Fruit fly (Drosophila melanogaster): ENCODE results near the gene Pits.

DNA sequence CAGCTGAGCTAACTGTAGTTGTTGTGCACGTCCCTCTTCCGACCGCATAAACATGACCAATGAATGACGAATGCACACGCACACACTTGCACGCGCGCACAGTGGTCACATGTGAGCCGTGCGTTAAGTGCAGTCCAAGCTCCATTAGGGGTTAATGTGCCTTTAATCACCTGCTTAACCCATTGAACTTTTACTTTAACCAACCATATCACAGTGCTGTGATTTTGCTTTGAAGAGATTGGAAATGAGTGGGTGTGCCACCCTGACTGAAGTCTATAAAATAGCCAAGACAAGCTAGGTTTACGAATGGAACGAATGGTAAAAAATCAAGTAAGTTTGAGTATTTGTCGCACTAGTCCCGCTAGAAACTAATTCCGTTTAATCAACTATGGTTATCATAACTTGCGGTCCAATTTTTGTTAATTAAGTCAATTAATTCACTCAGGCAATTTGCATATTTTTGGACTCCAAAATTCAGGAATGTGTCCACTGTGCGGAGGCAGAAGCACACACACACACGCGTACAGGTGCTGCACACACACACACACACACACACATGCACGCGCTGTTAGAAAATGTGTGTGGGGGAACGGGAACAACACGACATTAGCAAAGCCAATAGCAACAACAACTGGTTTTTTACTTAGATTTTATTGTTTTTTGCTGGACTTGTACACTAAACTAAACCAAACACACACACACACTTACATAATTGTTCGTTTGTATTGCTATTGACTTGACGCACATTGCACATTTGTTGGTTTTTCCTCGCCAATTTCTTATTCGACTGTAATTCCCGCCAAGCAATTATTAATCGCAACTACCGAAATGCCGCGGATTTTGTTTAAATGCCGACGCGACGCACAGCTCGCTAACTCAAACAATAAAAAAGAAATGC, 8.5 kb upstream of the Pits start:
- TF ChIP-seq N (GFP tag; optimal IDR thresholded peaks at IDR 0.05) (peak; percentile 50), pan (optimal IDR thresholded peaks at IDR 0.05) (no peak), usp (GFP tag; optimal IDR thresholded peaks at IDR 0.05) (no peak), sv (GFP tag; optimal IDR thresholded peaks at IDR 0.05) (no peak), Rel (GFP tag; optimal IDR thresholded peaks at IDR 0.05) (no peak), Rel (tag; optimal IDR thresholded peaks at IDR 0.05) (no peak), CG9705 (GFP tag; optimal IDR thresholded peaks at IDR 0.05) (peak; percentile 51), Abd-B (GFP tag; optimal IDR thresholded peaks at IDR 0.05) (no peak), br (GFP tag; optimal IDR thresholded peaks at IDR 0.05) (peak; percentile 76), fru (GFP tag; optimal IDR thresholded peaks at IDR 0.05) (peak; percentile 77), Myc (optimal IDR thresholded peaks at IDR 0.05) (no peak), OdsH (GFP tag; optimal IDR thresholded peaks at IDR 0.05) (peak; percentile 60), h (GFP tag; optimal IDR thresholded peaks at IDR 0.05) (peak; percentile 68)
